Worm (Caenorhabditis elegans): ENCODE measurements around the gene F21C10.13.

F21C10.13 gene

DNA sequence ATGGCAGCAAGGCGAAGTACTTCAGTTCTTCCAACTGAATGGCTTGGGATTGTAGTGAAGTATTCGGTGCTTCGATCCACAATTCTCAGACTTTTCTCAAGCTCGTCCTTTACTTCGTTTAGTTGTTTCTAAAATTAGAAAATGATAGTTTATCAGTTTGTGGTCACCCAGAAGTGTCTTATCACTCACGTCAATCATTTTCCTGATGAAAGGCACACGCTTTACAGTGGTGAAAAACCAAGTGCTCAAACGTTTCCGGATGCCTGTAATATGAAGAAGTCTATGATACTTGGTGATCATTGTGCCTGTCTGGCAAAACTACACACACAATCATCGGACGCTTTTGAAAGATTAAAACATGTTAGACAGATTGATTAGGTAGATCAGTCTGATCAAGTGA is 24.1 kb downstream of the F21C10.13 start:
- no peak for TF ChIP-seq bed-3 (GFP tag; optimal IDR thresholded peaks at IDR 0.05)
- no peak for TF ChIP-seq nhr-12 (tag; optimal IDR thresholded peaks at IDR 0.05)
- TF ChIP-seq ceh-83 (GFP tag; optimal IDR thresholded peaks at IDR 0.05): no peak
- no peak for TF ChIP-seq mep-1 (tag; optimal IDR thresholded peaks at IDR 0.05)
- TF ChIP-seq cnd-1 (tag; optimal IDR thresholded peaks at IDR 0.05): no peak
- TF ChIP-seq tbx-8 (GFP tag; optimal IDR thresholded peaks at IDR 0.05): no peak
- TF ChIP-seq lin-32 (GFP tag; optimal IDR thresholded peaks at IDR 0.05): no peak
- no peak for TF ChIP-seq mab-5 (tag; optimal IDR thresholded peaks at IDR 0.05)
- no peak for TF ChIP-seq flh-1 (GFP tag; optimal IDR thresholded peaks at IDR 0.05)
- TF ChIP-seq hlh-1 (tag; optimal IDR thresholded peaks at IDR 0.05): no peak
- no peak for TF ChIP-seq elt-1 (tag; optimal IDR thresholded peaks at IDR 0.05; ENCODE audit: borderline replicate concordance, insufficient read depth)
- no peak for TF ChIP-seq sptf-1 (tag; optimal IDR thresholded peaks at IDR 0.05)
- TF ChIP-seq ztf-11 (tag; optimal IDR thresholded peaks at IDR 0.05): no peak
- no peak for TF ChIP-seq lsy-2 (tag; optimal IDR thresholded peaks at IDR 0.05)
- TF ChIP-seq blmp-1 (tag; optimal IDR thresholded peaks at IDR 0.05): no peak
- no peak for TF ChIP-seq sem-2 (GFP tag; optimal IDR thresholded peaks at IDR 0.05)
- no peak for TF ChIP-seq ces-1 (GFP tag; optimal IDR thresholded peaks at IDR 0.05)
- TF ChIP-seq zip-8 (tag; optimal IDR thresholded peaks at IDR 0.05): no peak
- TF ChIP-seq nhr-76 (tag; optimal IDR thresholded peaks at IDR 0.05): no peak

DNA sequence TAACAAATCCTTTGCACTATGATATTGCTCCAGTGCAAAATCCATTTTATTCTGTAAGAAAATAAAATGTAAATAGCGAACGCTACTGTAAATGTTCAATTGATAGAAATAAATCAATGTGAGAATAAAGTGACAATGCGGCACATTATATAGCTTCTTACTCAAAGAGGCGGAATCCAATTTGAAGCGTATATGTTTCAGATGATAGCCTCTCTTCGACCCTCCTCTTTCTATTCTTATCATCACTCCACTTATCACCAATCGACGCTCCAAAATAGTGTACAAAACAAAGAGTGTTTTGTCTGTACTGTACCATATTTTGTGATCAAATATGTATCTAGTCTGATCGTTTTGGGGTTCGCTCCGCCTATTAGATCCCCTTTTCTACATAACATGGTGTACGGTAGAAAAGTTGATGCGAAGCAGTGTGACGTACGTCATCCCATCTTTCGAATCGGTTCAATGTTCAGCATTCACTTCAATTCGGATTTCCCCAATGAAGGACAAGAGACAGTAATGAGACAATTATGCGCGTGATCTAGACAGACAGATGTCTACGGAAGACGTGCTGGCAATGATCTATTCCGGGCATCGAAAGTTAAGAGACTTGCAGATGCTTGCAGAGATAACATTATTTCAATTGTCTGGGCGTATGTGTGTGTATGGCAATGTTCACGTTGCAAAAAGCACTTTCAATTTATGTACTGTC is 24.9 kb downstream of the F21C10.13 start, which contains the start of gene spl-2:
spl-2 (minus strand) TSS at position 51 of the 709 bp plus-strand sequence.
- peak; percentile 72 for TF ChIP-seq elt-1 (tag; optimal IDR thresholded peaks at IDR 0.05; ENCODE audit: borderline replicate concordance, insufficient read depth)
- no peak for TF ChIP-seq pha-4 (tag; optimal IDR thresholded peaks at IDR 0.05)
- no peak for TF ChIP-seq flh-1 (GFP tag; optimal IDR thresholded peaks at IDR 0.05)
- no peak for TF ChIP-seq sem-2 (GFP tag; optimal IDR thresholded peaks at IDR 0.05)

DNA sequence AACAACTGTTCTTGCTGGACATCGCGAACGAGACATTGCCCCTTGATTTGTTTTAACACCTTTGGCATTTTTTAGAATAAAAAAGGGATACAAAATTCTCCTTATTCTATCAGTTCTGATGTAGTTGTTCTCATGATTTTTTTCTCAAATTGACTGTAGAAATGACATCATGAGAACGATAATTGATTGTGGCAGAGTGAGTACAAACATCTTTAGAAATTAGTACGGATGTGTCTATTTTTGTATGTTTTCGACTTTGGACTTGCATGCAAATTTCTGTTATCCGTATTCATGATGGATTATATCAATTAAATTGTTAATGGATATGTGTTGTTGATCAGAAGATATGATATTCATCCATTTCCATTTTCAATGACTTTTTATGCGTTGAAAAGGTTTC is 26.0 kb downstream of the F21C10.13 start:
- TF ChIP-seq sptf-1 (tag; optimal IDR thresholded peaks at IDR 0.05): no peak
- TF ChIP-seq sem-2 (GFP tag; optimal IDR thresholded peaks at IDR 0.05): no peak
- no peak for TF ChIP-seq ztf-11 (tag; optimal IDR thresholded peaks at IDR 0.05)
- TF ChIP-seq nhr-12 (tag; optimal IDR thresholded peaks at IDR 0.05): no peak

DNA sequence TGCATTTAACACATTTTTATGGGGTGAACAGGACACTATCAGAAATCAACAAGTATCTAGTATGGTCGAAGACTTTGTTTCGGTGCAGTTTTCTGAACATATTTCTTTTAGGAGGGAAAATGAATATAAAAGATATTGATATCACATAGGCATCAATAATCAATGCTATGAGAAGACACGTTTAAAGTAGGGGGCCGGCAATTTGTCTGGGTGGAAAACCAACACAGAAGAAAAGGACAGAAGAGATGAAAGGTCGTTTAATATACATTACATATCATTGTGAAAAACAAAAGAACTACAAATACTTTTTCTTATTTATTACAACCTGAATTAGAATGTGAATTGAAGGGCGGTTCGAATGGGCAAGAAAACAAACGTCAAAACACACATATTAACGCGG is 30.2 kb downstream of the F21C10.13 start:
- TF ChIP-seq elt-1 (tag; optimal IDR thresholded peaks at IDR 0.05; ENCODE audit: borderline replicate concordance, insufficient read depth) (no peak), nhr-76 (tag; optimal IDR thresholded peaks at IDR 0.05) (no peak), unc-120 (tag; optimal IDR thresholded peaks at IDR 0.05; ENCODE audit: poor library complexity, severe bottlenecking) (no peak), ceh-39 (tag; optimal IDR thresholded peaks at IDR 0.05) (no peak), ces-1 (GFP tag; optimal IDR thresholded peaks at IDR 0.05) (no peak), blmp-1 (tag; optimal IDR thresholded peaks at IDR 0.05) (no peak), lin-13 (tag; optimal IDR thresholded peaks at IDR 0.05) (no peak)

DNA sequence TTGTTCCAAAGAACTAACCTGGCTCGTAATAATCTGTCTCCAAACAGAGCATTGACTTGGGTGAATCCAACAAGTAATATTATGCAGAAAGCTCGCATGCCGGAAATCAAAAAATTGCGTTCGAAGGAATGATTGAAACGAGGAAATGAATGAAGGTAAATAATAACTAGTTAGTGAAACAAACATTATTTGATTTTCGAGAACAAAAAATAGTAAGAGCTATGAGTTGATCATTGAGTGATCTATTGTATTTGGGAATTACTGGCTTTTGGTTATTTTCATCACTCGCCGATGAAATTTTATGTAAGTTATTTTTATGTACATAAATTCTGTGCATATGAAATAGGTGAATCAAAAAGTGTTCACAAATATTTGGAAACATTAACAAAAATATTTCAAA is 32.7 kb downstream of the F21C10.13 start, which contains the start of gene B0222.5:
B0222.5 (minus strand) TSS at position 101 of the 400 bp plus-strand sequence.
- TF ChIP-seq unc-39 (tag; optimal IDR thresholded peaks at IDR 0.05): no peak
- no peak for TF ChIP-seq nhr-28 (tag; optimal IDR thresholded peaks at IDR 0.05)
- no peak for TF ChIP-seq lin-32 (GFP tag; optimal IDR thresholded peaks at IDR 0.05)
- no peak for TF ChIP-seq lsy-2 (tag; optimal IDR thresholded peaks at IDR 0.05)
- TF ChIP-seq blmp-1 (tag; optimal IDR thresholded peaks at IDR 0.05): no peak
- TF ChIP-seq ceh-83 (GFP tag; optimal IDR thresholded peaks at IDR 0.05): no peak
- TF ChIP-seq bed-3 (GFP tag; optimal IDR thresholded peaks at IDR 0.05): no peak
- no peak for TF ChIP-seq ztf-11 (tag; optimal IDR thresholded peaks at IDR 0.05)
- TF ChIP-seq snpc-4 (tag; optimal IDR thresholded peaks at IDR 0.05): no peak
- no peak for TF ChIP-seq sem-2 (GFP tag; optimal IDR thresholded peaks at IDR 0.05)
- no peak for TF ChIP-seq mab-5 (tag; optimal IDR thresholded peaks at IDR 0.05)
- TF ChIP-seq unc-120 (tag; optimal IDR thresholded peaks at IDR 0.05; ENCODE audit: poor library complexity, severe bottlenecking): no peak
- TF ChIP-seq nhr-237 (tag; optimal IDR thresholded peaks at IDR 0.05): no peak
- no peak for TF ChIP-seq nhr-2 (tag; optimal IDR thresholded peaks at IDR 0.05)
- TF ChIP-seq unc-62 (GFP tag; optimal IDR thresholded peaks at IDR 0.05): no peak
- no peak for TF ChIP-seq M03D4.4 (tag; optimal IDR thresholded peaks at IDR 0.05)
- TF ChIP-seq nhr-76 (tag; optimal IDR thresholded peaks at IDR 0.05): no peak
- TF ChIP-seq elt-1 (tag; optimal IDR thresholded peaks at IDR 0.05; ENCODE audit: borderline replicate concordance, insufficient read depth): no peak
- no peak for TF ChIP-seq elt-3 (tag; optimal IDR thresholded peaks at IDR 0.05)
- TF ChIP-seq cnd-1 (tag; optimal IDR thresholded peaks at IDR 0.05): no peak
